Worm (Caenorhabditis elegans) whole organism, L1 larva: ENCODE results near the gene srlf-16.

ENCODE experiments used
- C04F5.9 ChIP-seq: sonication (generic microtip); optimal IDR thresholded peaks from 2 replicates; lab custom pipeline; 2016; ENCODE audit warnings: missing genetic modification characterization, missing compliant biosample characterization
- C16A3.4 ChIP-seq: fragments of 150-350 bp; optimal IDR thresholded peaks from 2 replicates; lab custom pipeline; 2014; ENCODE audit warnings: missing biosample characterization, missing genetic modification characterization
- C34B4.2 ChIP-seq: sonication (generic microtip); optimal IDR thresholded peaks from 2 replicates; lab custom pipeline; 2017; ENCODE audit warnings: mild to moderate bottlenecking, missing genetic modification characterization, missing compliant biosample characterization
- F16B12.6 ChIP-seq: fragments of 150-350 bp; optimal IDR thresholded peaks from 2 replicates; lab custom pipeline; 2014; ENCODE audit warnings: missing biosample characterization, missing genetic modification characterization
- aha-1 ChIP-seq: fragments of 150-350 bp; optimal IDR thresholded peaks from 2 replicates; lab custom pipeline; 2014; ENCODE audit warnings: missing biosample characterization, missing genetic modification characterization
- alr-1 ChIP-seq: fragments of 200-800 bp; sonication (Bioruptor generic); optimal IDR thresholded peaks from 2 replicates; lab custom pipeline; 2018; ENCODE audit warnings: borderline replicate concordance, mild to moderate bottlenecking, missing genetic modification characterization, missing compliant biosample characterization
- aly-2 ChIP-seq: fragments of 150-350 bp; optimal IDR thresholded peaks from 2 replicates; lab custom pipeline; 2014; ENCODE audit warnings: missing biosample characterization, missing genetic modification characterization
- blmp-1 ChIP-seq: fragments of 150-350 bp; optimal IDR thresholded peaks from 2 replicates; lab custom pipeline; 2014; ENCODE audit warnings: missing biosample characterization, missing genetic modification characterization
- ceh-63 ChIP-seq: fragments of 200-800 bp; sonication (Bioruptor generic); optimal IDR thresholded peaks from 2 replicates; lab custom pipeline; 2018; ENCODE audit warnings: mild to moderate bottlenecking, missing genetic modification characterization, missing compliant biosample characterization
- ceh-8 ChIP-seq: fragments of 200-800 bp; sonication (Bioruptor generic); optimal IDR thresholded peaks from 2 replicates; lab custom pipeline; 2018; ENCODE audit warnings: mild to moderate bottlenecking, missing genetic modification characterization, moderate library complexity, missing compliant biosample characterization
- ces-1 ChIP-seq: fragments of 150-350 bp; optimal IDR thresholded peaks from 2 replicates; lab custom pipeline; 2014; ENCODE audit warnings: missing biosample characterization, missing genetic modification reagents, missing genetic modification characterization
- dpl-1 ChIP-seq, 3 experiments: fragments of 150-350 bp in 2 of 3; sonication (generic microtip) in 1 of 3; optimal IDR thresholded peaks; 2 replicates each; lab custom pipeline; 2014 to 2017; ENCODE audit warnings: missing biosample characterization in 3 of 3, missing genetic modification characterization in 3 of 3, missing genetic modification reagents in 3 of 3
- dsc-1 ChIP-seq: sonication (generic microtip); optimal IDR thresholded peaks from 2 replicates; lab custom pipeline; 2016; ENCODE audit warnings: mild to moderate bottlenecking, missing genetic modification characterization, missing compliant biosample characterization
- efl-1 ChIP-seq, 4 experiments: fragments of 150-350 bp; optimal IDR thresholded peaks in 3 of 4; peaks in 1 of 4; 1 replicate in 1 of 4; 2 replicates in 3 of 4; lab custom pipeline; 2014; ENCODE audit warnings: missing biosample characterization in 2 of 4, missing genetic modification characterization in 2 of 4, missing genetic modification reagents in 2 of 4
- egl-13 ChIP-seq: sonication (generic microtip); optimal IDR thresholded peaks from 2 replicates; lab custom pipeline; 2016; ENCODE audit warnings: missing genotype, missing genetic modification reagents, missing genetic modification characterization, missing compliant biosample characterization
- egl-27 ChIP-seq, 2 experiments: fragments of 150-350 bp in 1 of 2; sonication (generic microtip); optimal IDR thresholded peaks; 3 replicates each; lab custom pipeline; 2017 to 2018; ENCODE audit warnings: missing biosample characterization in 2 of 2, missing genetic modification characterization in 2 of 2, missing genetic modification reagents in 2 of 2
- elt-3 ChIP-seq, 6 experiments: fragments of 150-350 bp in 1 of 6; sonication (generic microtip); optimal IDR thresholded peaks; 2 replicates each; lab custom pipeline; 2017 to 2018; ENCODE audit warnings: missing biosample characterization in 6 of 6, missing genetic modification characterization in 6 of 6, inconsistent platforms in 1 of 6
- ets-5 ChIP-seq: fragments of 200-800 bp; sonication (Bioruptor generic); IDR thresholded peaks from 2 replicates; pipeline ENCODE4 v1.3.6; 2022; ENCODE audit warnings: missing genetic modification characterization, missing compliant biosample characterization
- fkh-10 ChIP-seq: sonication (generic microtip); optimal IDR thresholded peaks from 2 replicates; lab custom pipeline; 2017; ENCODE audit warnings: missing biosample characterization, missing genetic modification reagents, missing genetic modification characterization
- fkh-4 ChIP-seq: sonication (generic microtip); optimal IDR thresholded peaks from 2 replicates; lab custom pipeline; 2016; ENCODE audit warnings: missing compliant biosample characterization, missing genetic modification characterization, borderline replicate concordance
- fos-1 ChIP-seq: fragments of 150-350 bp; optimal IDR thresholded peaks from 2 replicates; lab custom pipeline; 2014; ENCODE audit warnings: missing biosample characterization, missing genetic modification characterization
- grh-1 ChIP-seq: fragments of 200-800 bp; sonication (Bioruptor generic); IDR thresholded peaks from 2 replicates; pipeline ENCODE4 v1.3.6; 2022; ENCODE audit warnings: missing genetic modification reagents, missing genetic modification characterization, missing compliant biosample characterization
- isw-1 ChIP-seq: fragments of 200-800 bp; sonication (Bioruptor generic); IDR thresholded peaks from 2 replicates; pipeline ENCODE4 v1.3.6; 2022; ENCODE audit warnings: missing genetic modification characterization, missing compliant biosample characterization
- lin-13 ChIP-seq: fragments of 150-350 bp; optimal IDR thresholded peaks from 2 replicates; lab custom pipeline; 2014; ENCODE audit warnings: missing biosample characterization, missing genetic modification reagents, missing genetic modification characterization
- lin-14 ChIP-seq: fragments of 200-800 bp; sonication (Bioruptor generic); optimal IDR thresholded peaks from 2 replicates; lab custom pipeline; 2018; ENCODE audit warnings: mild to moderate bottlenecking, missing genetic modification characterization, moderate library complexity, missing compliant biosample characterization
- lin-35 ChIP-seq, 2 experiments: fragments of 150-350 bp; optimal IDR thresholded peaks; 2 replicates each; lab custom pipeline; 2014; ENCODE audit warnings: missing biosample characterization in 2 of 2, missing genetic modification characterization in 2 of 2, missing genetic modification reagents in 2 of 2
- lir-3 ChIP-seq: sonication (generic microtip); optimal IDR thresholded peaks from 2 replicates; lab custom pipeline; 2016; ENCODE audit warnings: mild to moderate bottlenecking, missing genetic modification characterization, moderate library complexity, missing compliant biosample characterization; ENCODE audit not compliant: poor library complexity
- lsy-2 ChIP-seq, 2 experiments: fragments of 150-350 bp; optimal IDR thresholded peaks; 2 replicates each; lab custom pipeline; 2014; ENCODE audit warnings: missing biosample characterization in 2 of 2, missing genetic modification characterization in 2 of 2
- mab-9 ChIP-seq: fragments of 200-800 bp; sonication (Bioruptor generic); IDR thresholded peaks from 2 replicates; pipeline ENCODE4 v1.3.6; 2022; ENCODE audit warnings: missing genetic modification reagents, missing genetic modification characterization, missing compliant biosample characterization
- mdl-1 ChIP-seq, 2 experiments: fragments of 150-350 bp; optimal IDR thresholded peaks; 2 replicates each; lab custom pipeline; 2014 to 2017; ENCODE audit warnings: missing biosample characterization in 2 of 2, missing genetic modification characterization in 2 of 2, inconsistent platforms in 1 of 2
- mef-2 ChIP-seq: fragments of 150-350 bp; optimal IDR thresholded peaks from 2 replicates; lab custom pipeline; 2014; ENCODE audit warnings: missing biosample characterization, missing genetic modification characterization
- mep-1 ChIP-seq: fragments of 150-350 bp; optimal IDR thresholded peaks from 2 replicates; lab custom pipeline; 2014; ENCODE audit warnings: missing biosample characterization, missing genetic modification characterization
- nhr-11 ChIP-seq: fragments of 150-350 bp; optimal IDR thresholded peaks from 2 replicates; lab custom pipeline; 2014; ENCODE audit warnings: missing biosample characterization, missing genetic modification characterization
- nhr-19 ChIP-seq: fragments of 200-800 bp; sonication (Bioruptor generic); conservative IDR thresholded peaks from 2 replicates; pipeline ENCODE4 v1.3.6; 2022; ENCODE audit warnings: missing genetic modification characterization, missing compliant biosample characterization
- nhr-20 ChIP-seq: sonication (generic microtip); optimal IDR thresholded peaks from 2 replicates; lab custom pipeline; 2016; ENCODE audit warnings: mild to moderate bottlenecking, missing genetic modification characterization, missing compliant biosample characterization
- nhr-47 ChIP-seq: sonication (generic microtip); optimal IDR thresholded peaks from 2 replicates; lab custom pipeline; 2016; ENCODE audit warnings: mild to moderate bottlenecking, missing genetic modification characterization, moderate library complexity, missing compliant biosample characterization
- nhr-71 ChIP-seq: sonication (generic microtip); optimal IDR thresholded peaks from 2 replicates; lab custom pipeline; 2016; ENCODE audit warnings: mild to moderate bottlenecking, missing genetic modification characterization, moderate library complexity, missing compliant biosample characterization
- nhr-77 ChIP-seq: fragments of 150-350 bp; optimal IDR thresholded peaks from 2 replicates; lab custom pipeline; 2014; ENCODE audit warnings: missing biosample characterization, missing genetic modification characterization
- nhr-84 ChIP-seq: sonication (generic microtip); optimal IDR thresholded peaks from 2 replicates; lab custom pipeline; 2017; ENCODE audit warnings: missing biosample characterization, missing genetic modification characterization
- pag-3 ChIP-seq: sonication (generic microtip); optimal IDR thresholded peaks from 2 replicates; lab custom pipeline; 2017; ENCODE audit warnings: missing genetic modification characterization, mild to moderate bottlenecking, missing compliant biosample characterization, antibody characterized with exemption, borderline replicate concordance; ENCODE audit not compliant: insufficient read depth
- pax-3 ChIP-seq: fragments of 200-800 bp; sonication (Bioruptor generic); optimal IDR thresholded peaks from 2 replicates; lab custom pipeline; 2018; ENCODE audit warnings: mild to moderate bottlenecking, missing genetic modification characterization, moderate library complexity, missing compliant biosample characterization
- skn-1 ChIP-seq: fragments of 150-350 bp; optimal IDR thresholded peaks from 2 replicates; lab custom pipeline; 2014; ENCODE audit warnings: missing biosample characterization, missing genetic modification characterization
- sox-4 ChIP-seq: sonication (generic microtip); optimal IDR thresholded peaks from 2 replicates; lab custom pipeline; 2016; ENCODE audit warnings: missing genetic modification characterization, missing compliant biosample characterization
- swsn-7 ChIP-seq: sonication (generic microtip); optimal IDR thresholded peaks from 2 replicates; lab custom pipeline; 2016; ENCODE audit warnings: missing genetic modification characterization, missing compliant biosample characterization
- tbx-2 ChIP-seq: sonication (generic microtip); optimal IDR thresholded peaks from 2 replicates; lab custom pipeline; 2016; ENCODE audit warnings: missing genetic modification characterization, missing compliant biosample characterization
- unc-62 ChIP-seq: fragments of 150-350 bp; optimal IDR thresholded peaks from 2 replicates; lab custom pipeline; 2014; ENCODE audit warnings: missing biosample characterization, missing genetic modification reagents, missing genetic modification characterization
- unc-86 ChIP-seq: sonication (generic microtip); optimal IDR thresholded peaks from 2 replicates; lab custom pipeline; 2016; ENCODE audit warnings: missing genetic modification characterization, missing compliant biosample characterization
- unc-98 ChIP-seq: fragments of 200-800 bp; sonication (Bioruptor generic); IDR thresholded peaks from 2 replicates; pipeline ENCODE4 v1.3.6; 2022; ENCODE audit warnings: missing genetic modification characterization, missing compliant biosample characterization
- vab-15 ChIP-seq: sonication (generic microtip); optimal IDR thresholded peaks from 2 replicates; lab custom pipeline; 2017; ENCODE audit warnings: missing genotype, mild to moderate bottlenecking, missing genetic modification characterization, missing compliant biosample characterization

srlf-16 gene

ce11 chrV:8129719-8130118 is 25.1 kb downstream of the srlf-16 start:
- TF ChIP-seq efl-1 (optimal IDR thresholded peaks at IDR 0.05; lab: Kevin White, UChicago) (no peak), efl-1 (GFP tag; optimal IDR thresholded peaks at IDR 0.05 in 1 of 2; lab: Kevin White, UChicago) (peak in 1 of 2 experiments; percentile 75), mdl-1 (tag; optimal IDR thresholded peaks at IDR 0.05; lab: Kevin White, UChicago) (no peak)

- no peak for TF ChIP-seq elt-3 (tag; optimal IDR thresholded peaks at IDR 0.05; lab: Kevin White, UChicago)
- TF ChIP-seq C04F5.9 (tag; lab: Kevin White, UChicago), result no peak
- no peak for TF ChIP-seq C34B4.2 (tag; lab: Kevin White, UChicago)
- TF ChIP-seq dsc-1 (tag; lab: Kevin White, UChicago), result no peak
- peak; percentile 33 for TF ChIP-seq lir-3 (tag; lab: Kevin White, UChicago)
- no peak for TF ChIP-seq blmp-1 (tag; lab: Kevin White, UChicago)
- TF ChIP-seq sox-4 (tag; lab: Kevin White, UChicago), result no peak
- no peak for TF ChIP-seq F16B12.6
- peak; percentile 6 for TF ChIP-seq tbx-2 (tag; lab: Kevin White, UChicago)
- TF ChIP-seq nhr-77, result no peak
- no peak for TF ChIP-seq C16A3.4
- no peak for TF ChIP-seq unc-98 (GFP tag; lab: Robert Waterston, UW)
- no peak for TF ChIP-seq pax-3 (tag; lab: Kevin White, UChicago)
- peak; percentile 43 to 56 for TF ChIP-seq efl-1 (optimal IDR thresholded peaks at IDR 0.05; lab: Kevin White, UChicago)
- peak; percentile 29 to 95 for TF ChIP-seq efl-1 (GFP tag; optimal IDR thresholded peaks at IDR 0.05 in 1 of 2; lab: Kevin White, UChicago)
- peak; percentile 45 to 49 for TF ChIP-seq lsy-2 (tag; optimal IDR thresholded peaks at IDR 0.05; lab: Kevin White, UChicago)
- peak; percentile 14 to 52 (median 33) for TF ChIP-seq dpl-1 (GFP tag; optimal IDR thresholded peaks at IDR 0.05; lab: Kevin White, UChicago)
- peak; percentile 14 for TF ChIP-seq nhr-20 (tag; lab: Kevin White, UChicago)
- no peak for TF ChIP-seq nhr-19
- TF ChIP-seq pag-3 (tag; lab: Kevin White, UChicago), result no peak
- TF ChIP-seq nhr-71 (tag; lab: Kevin White, UChicago), result peak; percentile 70
- no peak for TF ChIP-seq nhr-11 (tag; lab: Kevin White, UChicago)
- TF ChIP-seq ets-5 (GFP tag; lab: Robert Waterston, UW), result no peak
- no peak for TF ChIP-seq grh-1 (GFP tag; lab: Robert Waterston, UW)
- TF ChIP-seq unc-86 (tag; lab: Kevin White, UChicago), result peak; percentile 46
- peak; percentile 40 to 65 for TF ChIP-seq lin-35 (GFP tag; optimal IDR thresholded peaks at IDR 0.05; lab: Kevin White, UChicago)
- no peak for TF ChIP-seq ces-1 (GFP tag; lab: Kevin White, UChicago)
- no peak for TF ChIP-seq mab-9 (GFP tag; lab: Robert Waterston, UW)
- TF ChIP-seq nhr-47 (tag; lab: Kevin White, UChicago), result peak; percentile 51
- TF ChIP-seq aly-2, result no peak
- TF ChIP-seq fos-1 (tag; lab: Kevin White, UChicago), result no peak
- peak; percentile 48 for TF ChIP-seq lin-13 (GFP tag; lab: Kevin White, UChicago)
- peak in 1 of 2 experiments; percentile 17 for TF ChIP-seq mdl-1 (tag; optimal IDR thresholded peaks at IDR 0.05; lab: Kevin White, UChicago)
- TF ChIP-seq vab-15 (tag; lab: Kevin White, UChicago), result no peak
- TF ChIP-seq fkh-4, result no peak
- peak; percentile 7 for TF ChIP-seq fkh-10 (GFP tag; lab: Kevin White, UChicago)
- TF ChIP-seq isw-1 (GFP tag; lab: Robert Waterston, UW), result peak; percentile 58
- no peak for TF ChIP-seq mef-2 (tag; lab: Kevin White, UChicago)
- TF ChIP-seq mep-1 (tag; lab: Kevin White, UChicago), result peak; percentile 90
- peak; percentile 5 for TF ChIP-seq swsn-7
- TF ChIP-seq unc-62 (GFP tag; lab: Kevin White, UChicago), result no peak
- TF ChIP-seq aha-1 (tag; lab: Kevin White, UChicago), result no peak
- TF ChIP-seq lin-14, result peak; percentile 95
- no peak for TF ChIP-seq nhr-84 (tag; lab: Kevin White, UChicago)
- no peak for TF ChIP-seq ceh-8 (GFP tag; lab: Kevin White, UChicago)
- TF ChIP-seq egl-13 (tag; lab: Kevin White, UChicago), result no peak
- TF ChIP-seq egl-27 (tag; optimal IDR thresholded peaks at IDR 0.05; lab: Kevin White, UChicago), result no peak
- TF ChIP-seq alr-1 (tag; lab: Kevin White, UChicago), result no peak
- no peak for TF ChIP-seq ceh-63
- peak; percentile 81 for TF ChIP-seq skn-1 (tag; lab: Kevin White, UChicago)
Measured at ce11 chrV:8130149-8130661, 25.6 kb downstream of the srlf-16 start, which contains the start of gene snap-1. snap-1 (plus strand) TSS chrV:8130611.
